Worm (Caenorhabditis elegans): ENCODE measurements around the gene K07H8.8.
A peak's percentile ranks its signal among the peaks of the same experiment; 100 is the strongest.

The K07H8.8 gene

DNA sequence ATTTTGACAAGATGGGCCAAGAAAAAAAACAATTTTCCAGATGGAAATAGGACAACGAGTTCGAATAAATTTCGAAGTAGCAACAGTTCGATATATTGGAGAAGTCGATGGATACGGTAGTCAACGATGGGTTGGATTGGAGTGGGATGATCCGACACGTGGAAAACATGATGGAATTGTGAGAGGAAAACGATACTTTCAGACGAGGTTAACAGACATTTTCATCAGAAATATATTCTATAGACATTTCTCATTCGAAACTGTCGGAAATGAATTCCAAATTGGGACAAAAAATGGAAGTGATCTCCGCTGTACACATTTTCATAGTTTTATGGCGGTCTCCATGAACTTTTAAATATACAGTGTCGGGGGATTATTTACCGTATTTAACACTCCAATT, 26.4 kb upstream of the K07H8.8 start, which contains the start of gene tbce-1:
Gene tbce-1 (plus strand): TSS at position 41 of the 400 bp plus-strand sequence.
- no peak for TF ChIP-seq ZK546.5 (tag; optimal IDR thresholded peaks at IDR 0.05)
- TF ChIP-seq zfp-3 (GFP tag; conservative IDR thresholded peaks at IDR 0.05) = 0 out of 2 replicates have a peak, but pooled peaks have one; percentile 62

DNA sequence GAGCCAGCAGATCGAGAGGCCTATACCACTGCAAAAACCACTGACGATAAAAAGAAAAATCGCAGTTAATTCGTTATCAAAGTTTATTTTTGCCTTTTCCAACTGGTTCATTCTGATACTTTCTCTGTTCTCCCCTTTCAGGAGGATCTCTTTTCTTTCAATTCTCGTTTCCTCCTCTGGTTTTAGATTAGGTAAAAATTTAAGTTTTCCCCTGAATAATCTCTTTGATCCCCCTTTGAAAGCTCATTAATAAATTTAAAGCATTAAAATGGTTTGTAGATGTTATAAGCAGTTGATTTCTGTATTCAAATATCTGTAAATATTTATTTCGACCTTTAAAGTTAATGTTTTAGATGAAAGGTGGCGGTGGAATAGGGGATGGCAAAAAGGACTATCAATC, 23.0 kb upstream of the K07H8.8 start, which contains the start of gene K07H8.2:
Gene K07H8.2 (plus strand): TSS at position 301 of the 400 bp plus-strand sequence.
- TF ChIP-seq zip-11 (GFP tag; IDR thresholded peaks at IDR 0.05) (no peak), Y5F2A.4 (GFP tag; optimal IDR thresholded peaks at IDR 0.05) (no peak)

DNA sequence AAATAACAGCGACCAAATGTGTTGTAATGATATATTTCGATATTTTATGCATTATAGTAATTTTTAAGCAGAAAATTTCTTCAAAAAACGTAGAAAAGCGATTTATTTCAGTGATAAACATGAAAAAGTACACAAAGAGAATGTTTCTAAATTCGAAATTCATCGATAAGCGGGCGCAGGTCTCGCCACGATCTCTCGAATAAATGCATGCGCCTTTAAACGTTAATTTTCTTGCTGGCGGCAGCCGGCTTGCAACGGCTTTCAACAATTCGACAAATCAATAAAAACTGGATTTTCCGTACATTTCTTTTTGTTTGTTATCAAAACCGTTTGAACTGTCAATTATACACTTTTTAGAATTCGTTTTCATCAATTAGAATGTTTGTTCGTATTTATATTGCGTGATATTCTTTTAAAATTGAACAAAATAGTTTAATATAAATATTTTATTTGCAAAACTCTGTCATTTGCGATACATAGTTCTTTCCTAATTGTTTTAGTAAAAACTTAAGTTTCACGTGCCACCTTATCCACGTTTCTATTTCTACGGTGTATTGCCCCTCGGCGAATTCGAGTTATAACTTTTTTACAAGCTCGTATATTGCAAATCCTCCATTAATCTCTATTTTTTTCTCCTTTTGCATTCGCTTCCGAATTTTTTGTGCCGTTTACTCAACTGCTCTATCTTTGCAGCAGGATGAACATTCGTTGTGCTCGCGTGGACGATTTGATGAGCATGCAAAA, 21.5 kb upstream of the K07H8.8 start, which contains the start of gene daf-31:
Gene daf-31 (plus strand): TSS at position 694 of the 744 bp plus-strand sequence.
- no peak for TF ChIP-seq snpc-4 (tag; optimal IDR thresholded peaks at IDR 0.05)
- no peak for TF ChIP-seq unc-62 (GFP tag; optimal IDR thresholded peaks at IDR 0.05 in 1 of 2)
- no peak for TF ChIP-seq unc-62 (tag; optimal IDR thresholded peaks at IDR 0.05)
- TF ChIP-seq T20F7.1 (GFP tag; optimal IDR thresholded peaks at IDR 0.05) = peak; percentile 26
- TF ChIP-seq ZK546.5 (tag; optimal IDR thresholded peaks at IDR 0.05) = no peak
- peak; percentile 24 for TF ChIP-seq lin-13 (GFP tag; optimal IDR thresholded peaks at IDR 0.05)
- no peak for TF ChIP-seq ztf-11 (tag; optimal IDR thresholded peaks at IDR 0.05)
- TF ChIP-seq T26A8.4 (GFP tag; IDR thresholded peaks at IDR 0.05) = no peak
- TF ChIP-seq mes-2 (tag; optimal IDR thresholded peaks at IDR 0.05; ENCODE audit: poor library complexity, severe bottlenecking) = peak; percentile 77
- TF ChIP-seq gei-8 (GFP tag; optimal IDR thresholded peaks at IDR 0.05) = no peak
- TF ChIP-seq pha-4 (GFP tag; IDR thresholded peaks at IDR 0.05) = no peak
- TF ChIP-seq pha-4 (tag; optimal IDR thresholded peaks at IDR 0.05) = peak; percentile 39
- TF ChIP-seq nhr-42 (GFP tag; IDR thresholded peaks at IDR 0.05) = no peak
- TF ChIP-seq D1046.2 (GFP tag; IDR thresholded peaks at IDR 0.05) = no peak
- no peak for TF ChIP-seq hif-1 (tag; optimal IDR thresholded peaks at IDR 0.05)
- TF ChIP-seq F44E2.7 (GFP tag; IDR thresholded peaks at IDR 0.05) = no peak
- peak; percentile 50 for TF ChIP-seq lin-38 (GFP tag; IDR thresholded peaks at IDR 0.05)
- TF ChIP-seq mxl-2 (GFP tag; conservative IDR thresholded peaks at IDR 0.05) = no peak
- no peak for TF ChIP-seq Y5F2A.4 (GFP tag; optimal IDR thresholded peaks at IDR 0.05)
- TF ChIP-seq spr-1 (tag; optimal IDR thresholded peaks at IDR 0.05) = no peak
- no peak for TF ChIP-seq hmg-1.1 (GFP tag; IDR thresholded peaks at IDR 0.05)
- TF ChIP-seq ceh-28 (tag; optimal IDR thresholded peaks at IDR 0.05) = peak; percentile 4
- TF ChIP-seq nhr-10 (tag; optimal IDR thresholded peaks at IDR 0.05) = no peak
- TF ChIP-seq ces-1 (GFP tag; optimal IDR thresholded peaks at IDR 0.05) = no peak
- no peak for TF ChIP-seq madf-5 (GFP tag; IDR thresholded peaks at IDR 0.05)
- no peak for TF ChIP-seq lin-29 (GFP tag; IDR thresholded peaks at IDR 0.05)
- TF ChIP-seq unc-130 (GFP tag; optimal IDR thresholded peaks at IDR 0.05) = no peak
- TF ChIP-seq php-3 (GFP tag; IDR thresholded peaks at IDR 0.05) = no peak
- peak; percentile 60 for TF ChIP-seq mep-1 (tag; optimal IDR thresholded peaks at IDR 0.05)
- TF ChIP-seq ceh-20 (GFP tag; IDR thresholded peaks at IDR 0.05) = no peak
- no peak for TF ChIP-seq daf-12 (tag; optimal IDR thresholded peaks at IDR 0.05)
- no peak for TF ChIP-seq madf-9 (GFP tag; conservative IDR thresholded peaks at IDR 0.05)
- TF ChIP-seq nhr-48 (tag; optimal IDR thresholded peaks at IDR 0.05) = no peak
- no peak for TF ChIP-seq skn-1 (tag; optimal IDR thresholded peaks at IDR 0.05)
- TF ChIP-seq duxl-1 (tag; optimal IDR thresholded peaks at IDR 0.05; ENCODE audit: poor library complexity) = no peak
- TF ChIP-seq vab-7 (GFP tag; IDR thresholded peaks at IDR 0.05) = no peak
- no peak for TF ChIP-seq cey-2 (tag; optimal IDR thresholded peaks at IDR 0.05; ENCODE audit: borderline replicate concordance, insufficient read depth)
- no peak for TF ChIP-seq zfp-3 (GFP tag; conservative IDR thresholded peaks at IDR 0.05)
- TF ChIP-seq mxl-3 (GFP tag; optimal IDR thresholded peaks at IDR 0.05) = no peak
- no peak for TF ChIP-seq lin-39 (tag; optimal IDR thresholded peaks at IDR 0.05)
- no peak for TF ChIP-seq jun-1 (tag; optimal IDR thresholded peaks at IDR 0.05)
- peak; percentile 23 for TF ChIP-seq hlh-30 (tag; optimal IDR thresholded peaks at IDR 0.05; ENCODE audit: insufficient read depth)
- no peak for TF ChIP-seq fos-1 (tag; optimal IDR thresholded peaks at IDR 0.05)
- TF ChIP-seq F26F4.8 (GFP tag; conservative IDR thresholded peaks at IDR 0.05) = no peak
